Worm (Caenorhabditis elegans) whole organism, mixed stage, embryonic: ENCODE data around the gene C05D12.1.

Experiments
- blmp-1 ChIP-seq: fragments of 150-350 bp; optimal IDR thresholded peaks from 2 replicates; lab custom pipeline; 2014; ENCODE audit warnings: missing biosample characterization, missing genetic modification characterization
- elt-3 ChIP-seq: fragments of 150-350 bp; optimal IDR thresholded peaks from 2 replicates; lab custom pipeline; 2014; ENCODE audit warnings: missing biosample characterization, missing genetic modification characterization
- lin-13 ChIP-seq: fragments of 150-350 bp; optimal IDR thresholded peaks from 2 replicates; lab custom pipeline; 2014; ENCODE audit warnings: missing biosample characterization, missing genetic modification characterization
- lsy-2 ChIP-seq: fragments of 150-350 bp; optimal IDR thresholded peaks from 2 replicates; lab custom pipeline; 2014; ENCODE audit warnings: missing biosample characterization, missing genetic modification characterization
- mep-1 ChIP-seq: fragments of 150-350 bp; optimal IDR thresholded peaks from 2 replicates; lab custom pipeline; 2017; ENCODE audit warnings: missing biosample characterization, missing genetic modification reagents, missing genetic modification characterization, inconsistent platforms
- nhr-12 ChIP-seq: fragments of 150-350 bp; optimal IDR thresholded peaks from 2 replicates; lab custom pipeline; 2014; ENCODE audit warnings: missing biosample characterization, missing genetic modification characterization
- nhr-237 ChIP-seq: fragments of 150-350 bp; optimal IDR thresholded peaks from 2 replicates; lab custom pipeline; 2014; ENCODE audit warnings: missing biosample characterization, missing genetic modification characterization
- pha-4 ChIP-seq: fragments of 150-350 bp; optimal IDR thresholded peaks from 2 replicates; lab custom pipeline; 2018; ENCODE audit warnings: missing biosample characterization, missing genetic modification reagents, missing genetic modification characterization
- snpc-4 ChIP-seq: fragments of 150-350 bp; optimal IDR thresholded peaks from 2 replicates; lab custom pipeline; 2014; ENCODE audit warnings: missing biosample characterization, missing genetic modification characterization
- unc-62 ChIP-seq: fragments of 150-350 bp; optimal IDR thresholded peaks from 2 replicates; lab custom pipeline; 2014; ENCODE audit warnings: missing biosample characterization, missing genetic modification reagents, missing genetic modification characterization

- TF ChIP-seq nhr-12 (tag; lab: Kevin White, UChicago) (no peak), mep-1 (tag; lab: Kevin White, UChicago) (no peak), pha-4 (tag; lab: Kevin White, UChicago) (no peak), blmp-1 (tag; lab: Kevin White, UChicago) (no peak), snpc-4 (tag; lab: Kevin White, UChicago) (no peak), nhr-237 (tag; lab: Kevin White, UChicago) (no peak), unc-62 (GFP tag; lab: Kevin White, UChicago) (no peak), elt-3 (tag; lab: Kevin White, UChicago) (no peak), lsy-2 (tag; lab: Kevin White, UChicago) (no peak), lin-13 (tag; lab: Kevin White, UChicago) (no peak)
Observed at ce11 chrII:11415672-11416071, at the start of gene C05D12.1.
